Worm (Caenorhabditis elegans): ENCODE data around the gene R102.10.
A peak's percentile ranks its signal among the peaks of the same experiment; 100 is the strongest.

The R102.10 gene

ce11 chrIV:10690139-10690538 is 15.1 kb upstream of the R102.10 start, which contains the start of gene R102.8:
TSS of gene R102.8 (minus strand) at chrIV:10690239.
- TF ChIP-seq Y55F3AM.14 (GFP tag; optimal IDR thresholded peaks at IDR 0.05) (no peak), nhr-11 (tag; optimal IDR thresholded peaks at IDR 0.05) (no peak)

- no peak for TF ChIP-seq aly-2 (tag; optimal IDR thresholded peaks at IDR 0.05)
- no peak for TF ChIP-seq gmeb-1 (tag; optimal IDR thresholded peaks at IDR 0.05)
- TF ChIP-seq crh-2 (tag; optimal IDR thresholded peaks at IDR 0.05), result no peak
- TF ChIP-seq mab-5 (tag; optimal IDR thresholded peaks at IDR 0.05), result no peak
- TF ChIP-seq blmp-1 (tag; optimal IDR thresholded peaks at IDR 0.05; ENCODE audit: insufficient read depth), result no peak
- TF ChIP-seq nhr-237 (tag; optimal IDR thresholded peaks at IDR 0.05), result no peak
- TF ChIP-seq ama-1 (optimal IDR thresholded peaks at IDR 0.05), result no peak
- TF ChIP-seq lin-13 (GFP tag; optimal IDR thresholded peaks at IDR 0.05), result no peak
- TF ChIP-seq nhr-11 (tag; optimal IDR thresholded peaks at IDR 0.05), result no peak
These were observed 10.1 kb upstream of the R102.10 start, which contains the start of gene R102.4 for ce11 chrIV:10695203-10695602. TSS of gene R102.4 (minus strand) at chrIV:10695303.

ce11 chrIV:10697022-10697979 is 8.0 kb upstream of the R102.10 start, which contains the start of gene allo-1:
TSS of gene allo-1 (minus strand) at chrIV:10697072.
- TF ChIP-seq R02D3.7 (tag; optimal IDR thresholded peaks at IDR 0.05) (no peak), Y55F3AM.14 (GFP tag; optimal IDR thresholded peaks at IDR 0.05) (no peak), nhr-21 (tag; optimal IDR thresholded peaks at IDR 0.05) (peak; percentile 15), sem-4 (tag; optimal IDR thresholded peaks at IDR 0.05) (peak; percentile 33), lin-11 (tag; optimal IDR thresholded peaks at IDR 0.05) (no peak), nhr-77 (tag; optimal IDR thresholded peaks at IDR 0.05) (no peak), alr-1 (tag; optimal IDR thresholded peaks at IDR 0.05) (no peak), sma-9 (GFP tag; optimal IDR thresholded peaks at IDR 0.05) (peak; percentile 92), sma-9 (tag; optimal IDR thresholded peaks at IDR 0.05) (no peak), nhr-10 (tag; optimal IDR thresholded peaks at IDR 0.05) (no peak), ama-1 (optimal IDR thresholded peaks at IDR 0.05) (no peak), ztf-1 (GFP tag; conservative IDR thresholded peaks at IDR 0.05) (no peak), F13H6.1 (tag; optimal IDR thresholded peaks at IDR 0.05) (peak; percentile 79), nhr-12 (tag; optimal IDR thresholded peaks at IDR 0.05) (no peak), egl-27 (tag; optimal IDR thresholded peaks at IDR 0.05) (no peak), nhr-6 (tag; optimal IDR thresholded peaks at IDR 0.05) (peak; percentile 46), elt-3 (tag; optimal IDR thresholded peaks at IDR 0.05) (no peak), blmp-1 (tag; optimal IDR thresholded peaks at IDR 0.05; ENCODE audit: insufficient read depth) (peak; percentile 43), lin-39 (tag; optimal IDR thresholded peaks at IDR 0.05) (no peak), ZK546.5 (tag; optimal IDR thresholded peaks at IDR 0.05) (no peak), unc-62 (GFP tag; optimal IDR thresholded peaks at IDR 0.05) (no peak), unc-39 (tag; optimal IDR thresholded peaks at IDR 0.05) (no peak), nhr-11 (tag; optimal IDR thresholded peaks at IDR 0.05) (no peak), aly-2 (tag; optimal IDR thresholded peaks at IDR 0.05) (no peak), lin-13 (GFP tag; optimal IDR thresholded peaks at IDR 0.05) (no peak), fos-1 (tag; optimal IDR thresholded peaks at IDR 0.05) (peak; percentile 95), nhr-23 (tag; optimal IDR thresholded peaks at IDR 0.05) (no peak), ztf-11 (tag; optimal IDR thresholded peaks at IDR 0.05) (no peak), dmd-4 (tag; optimal IDR thresholded peaks at IDR 0.05) (no peak), C34F6.9 (tag; optimal IDR thresholded peaks at IDR 0.05) (peak; percentile 86), mab-5 (tag; optimal IDR thresholded peaks at IDR 0.05) (peak; percentile 0), mdl-1 (tag; optimal IDR thresholded peaks at IDR 0.05) (no peak), nhr-25 (tag; optimal IDR thresholded peaks at IDR 0.05) (peak; percentile 79), nhr-237 (tag; optimal IDR thresholded peaks at IDR 0.05) (no peak), ceh-82 (tag; optimal IDR thresholded peaks at IDR 0.05) (no peak), skn-1 (tag; optimal IDR thresholded peaks at IDR 0.05) (peak; percentile 3), gmeb-1 (tag; optimal IDR thresholded peaks at IDR 0.05) (peak; percentile 91), zag-1 (tag; optimal IDR thresholded peaks at IDR 0.05) (peak; percentile 14), snpc-4 (tag; optimal IDR thresholded peaks at IDR 0.05) (no peak), nhr-129 (tag; optimal IDR thresholded peaks at IDR 0.05) (peak; percentile 96), ceh-16 (tag; optimal IDR thresholded peaks at IDR 0.05) (no peak), mbf-1 (tag; optimal IDR thresholded peaks at IDR 0.05) (no peak), peb-1 (tag; optimal IDR thresholded peaks at IDR 0.05) (no peak), lsy-2 (tag; optimal IDR thresholded peaks at IDR 0.05) (peak in 1 of 2 experiments; percentile 75), elt-1 (tag; optimal IDR thresholded peaks at IDR 0.05) (no peak), crh-2 (tag; optimal IDR thresholded peaks at IDR 0.05) (peak; percentile 68), ztf-4 (tag; optimal IDR thresholded peaks at IDR 0.05) (peak; percentile 32)

All from whole organism, L2 larva.